Fruit fly (Drosophila melanogaster): Measurements from ENCODE around the gene Trs33.

Trs33 gene

DNA sequence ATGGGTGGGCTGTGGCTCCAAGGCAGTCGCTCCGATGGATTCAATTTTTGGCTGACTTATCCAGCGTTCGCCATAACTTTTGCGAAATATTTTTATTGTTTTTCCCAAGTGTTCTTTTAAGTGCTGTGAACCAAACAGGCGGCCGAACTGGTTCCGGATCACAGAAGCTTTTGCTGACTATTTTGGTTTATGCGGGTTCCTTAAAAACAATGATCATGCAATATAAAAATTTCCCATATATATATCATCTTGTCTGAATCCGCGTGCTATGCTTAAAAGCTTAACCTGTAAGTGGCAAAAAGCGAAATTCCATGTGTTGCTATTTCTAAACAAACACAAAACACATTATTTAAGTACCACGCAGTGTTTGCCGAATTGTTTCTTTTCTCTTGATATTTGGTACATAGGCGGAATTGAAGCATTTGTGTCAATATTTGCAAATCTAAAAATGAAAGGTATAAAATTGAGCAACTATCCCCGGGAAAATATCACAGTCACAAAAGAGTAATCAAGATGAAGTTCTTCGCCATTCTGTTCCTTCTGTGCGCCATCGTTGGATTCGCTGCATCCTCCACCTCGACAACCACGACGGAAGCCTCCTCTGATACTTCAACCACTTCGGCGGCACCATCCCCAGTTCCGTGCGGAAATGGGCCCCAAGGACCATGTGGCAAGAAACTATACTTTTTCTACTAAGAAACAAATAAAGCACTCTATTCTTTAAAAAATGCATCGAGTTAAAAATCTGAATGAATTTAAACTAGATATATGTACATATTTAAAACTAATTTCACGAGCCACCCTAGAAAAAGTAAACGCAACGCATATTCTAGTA lies 30.7 kb downstream of the Trs33 start, which contains the start of the genes CG6276 and CG44040 (continued):
- TF ChIP-seq CG11902 (GFP tag; optimal IDR thresholded peaks at IDR 0.05) = peak; percentile 16
- peak; percentile 57 for TF ChIP-seq CG31627 (GFP tag; optimal IDR thresholded peaks at IDR 0.05)
- peak; percentile 50 for TF ChIP-seq Hr4 (GFP tag; optimal IDR thresholded peaks at IDR 0.05)
- peak; percentile 20 for TF ChIP-seq Sox15 (GFP tag; optimal IDR thresholded peaks at IDR 0.05)
- peak; percentile 55 for TF ChIP-seq CG3032 (tag; optimal IDR thresholded peaks at IDR 0.05)
- TF ChIP-seq CG1621 (tag; optimal IDR thresholded peaks at IDR 0.05) = peak; percentile 26
- TF ChIP-seq pdm3 (GFP tag; optimal IDR thresholded peaks at IDR 0.05) = peak; percentile 69
- peak; percentile 51 for TF ChIP-seq dac (GFP tag; optimal IDR thresholded peaks at IDR 0.05)
- TF ChIP-seq CG11294 (GFP tag; IDR thresholded peaks at IDR 0.05) = peak; percentile 10; the same call in 1 of the 2 replicates
- peak; percentile 37 for TF ChIP-seq cyc (GFP tag; optimal IDR thresholded peaks at IDR 0.05)

dm6 chr3R:15316326-15316725 lies 34.5 kb downstream of the Trs33 start, which contains the start of gene CG14866:
Gene CG14866, plus strand, starts transcription at chr3R:15316471.
- TF ChIP-seq CG3032 (tag; optimal IDR thresholded peaks at IDR 0.05) (no peak), Sox15 (GFP tag; optimal IDR thresholded peaks at IDR 0.05) (no peak), Blimp-1 (GFP tag; optimal IDR thresholded peaks at IDR 0.05) (peak; percentile 44), achi (GFP tag; optimal IDR thresholded peaks at IDR 0.05) (no peak), Eip78C (GFP tag) (peak; percentile 34), Hr4 (GFP tag; optimal IDR thresholded peaks at IDR 0.05) (no peak), CG4318 (GFP tag; optimal IDR thresholded peaks at IDR 0.05) (no peak), acj6 (GFP tag; optimal IDR thresholded peaks at IDR 0.05) (no peak), Lpt (GFP tag; optimal IDR thresholded peaks at IDR 0.05) (no peak), lz (GFP tag; optimal IDR thresholded peaks at IDR 0.05) (no peak), OdsH (GFP tag; optimal IDR thresholded peaks at IDR 0.05) (no peak), Ets96B (tag; optimal IDR thresholded peaks at IDR 0.05) (no peak), CG9139 (GFP tag; optimal IDR thresholded peaks at IDR 0.05) (no peak), CG6792 (GFP tag; optimal IDR thresholded peaks at IDR 0.05) (no peak)

dm6 chr3R:15313836-15314235 lies 37.0 kb downstream of the Trs33 start:
- TF ChIP-seq CG32006 (GFP tag; optimal IDR thresholded peaks at IDR 0.05) = no peak

- TF ChIP-seq CG11762 (GFP tag; optimal IDR thresholded peaks at IDR 0.05; ENCODE audit: insufficient read depth) (no peak), Sox15 (GFP tag; optimal IDR thresholded peaks at IDR 0.05) (no peak), CG6276 (GFP tag; optimal IDR thresholded peaks at IDR 0.05) (no peak), fd59A (GFP tag; optimal IDR thresholded peaks at IDR 0.05) (no peak), dsx (GFP tag; optimal IDR thresholded peaks at IDR 0.05; ENCODE audit: poor library complexity, severe bottlenecking) (no peak), CG6808 (GFP tag; optimal IDR thresholded peaks at IDR 0.05) (no peak), vri (GFP tag; optimal IDR thresholded peaks at IDR 0.05) (no peak), CG10631 (GFP tag; optimal IDR thresholded peaks at IDR 0.05) (no peak), CG6163 (GFP tag; IDR thresholded peaks at IDR 0.05) (no peak), salr (GFP tag; optimal IDR thresholded peaks at IDR 0.05) (no peak), Blimp-1 (GFP tag; optimal IDR thresholded peaks at IDR 0.05) (no peak), CG32006 (GFP tag; optimal IDR thresholded peaks at IDR 0.05) (no peak), CG11294 (GFP tag; IDR thresholded peaks at IDR 0.05) (no peak), esn (GFP tag; optimal IDR thresholded peaks at IDR 0.05) (no peak), Gug (GFP tag; IDR thresholded peaks at IDR 0.05) (no peak)
Measured at dm6 chr3R:15310695-15311094, 40.1 kb downstream of the Trs33 start.

Data from whole organism, prepupa.